Fruit fly (Drosophila melanogaster): ENCODE data around the gene Mkrn1.
A peak's percentile ranks its signal among the peaks of the same experiment; 100 is the strongest.

The Mkrn1 gene

dm6 chr3L:21523059-21523836 lies 10.3 kb downstream of the Mkrn1 start, which contains the start of gene CG7611 (continued):
- TF ChIP-seq cad (GFP tag; optimal IDR thresholded peaks at IDR 0.05), result no peak
- TF ChIP-seq mam (GFP tag; optimal IDR thresholded peaks at IDR 0.05), result no peak
- TF ChIP-seq MTF-1 (GFP tag; optimal IDR thresholded peaks at IDR 0.05; ENCODE audit: borderline replicate concordance), result no peak
- TF ChIP-seq ATbp (GFP tag; optimal IDR thresholded peaks at IDR 0.05), result no peak
- TF ChIP-seq tx (GFP tag; optimal IDR thresholded peaks at IDR 0.05), result no peak
- peak; percentile 97 for TF ChIP-seq MESR4 (GFP tag; optimal IDR thresholded peaks at IDR 0.05)
- no peak for TF ChIP-seq kay (GFP tag; optimal IDR thresholded peaks at IDR 0.05)
- TF ChIP-seq CG33557 (GFP tag; optimal IDR thresholded peaks at IDR 0.05), result no peak
- TF ChIP-seq CG5180 (GFP tag; optimal IDR thresholded peaks at IDR 0.05), result no peak
- no peak for TF ChIP-seq peb (GFP tag; IDR thresholded peaks at IDR 0.05)
- TF ChIP-seq CG4404 (GFP tag; IDR thresholded peaks at IDR 0.05), result no peak
- no peak for TF ChIP-seq CG1602 (GFP tag; optimal IDR thresholded peaks at IDR 0.05)
- no peak for TF ChIP-seq amos (GFP tag; IDR thresholded peaks at IDR 0.05; ENCODE audit: partially characterized antibody)
- TF ChIP-seq gsb-n (tag; optimal IDR thresholded peaks at IDR 0.05), result no peak
- TF ChIP-seq ara (GFP tag; IDR thresholded peaks at IDR 0.05), result no peak
- no peak for TF ChIP-seq pb (GFP tag; optimal IDR thresholded peaks at IDR 0.05)
- TF ChIP-seq tin (GFP tag; optimal IDR thresholded peaks at IDR 0.05), result no peak
- TF ChIP-seq fd3F (GFP tag; optimal IDR thresholded peaks at IDR 0.05), result no peak
- no peak for TF ChIP-seq Lpt (GFP tag; optimal IDR thresholded peaks at IDR 0.05)
- no peak for TF ChIP-seq CG11085 (GFP tag; IDR thresholded peaks at IDR 0.05)
- TF ChIP-seq CG34376 (GFP tag; optimal IDR thresholded peaks at IDR 0.05), result no peak
- TF ChIP-seq pan (optimal IDR thresholded peaks at IDR 0.05), result no peak
- no peak for TF ChIP-seq pan (GFP tag; optimal IDR thresholded peaks at IDR 0.05 in 1 of 2, IDR thresholded peaks at IDR 0.05 in 1 of 2)
- no peak for TF ChIP-seq Dbx (GFP tag; IDR thresholded peaks at IDR 0.05)
- TF ChIP-seq Sox100B (GFP tag; optimal IDR thresholded peaks at IDR 0.05), result no peak
- no peak for TF ChIP-seq CG7357 (GFP tag; IDR thresholded peaks at IDR 0.05)
- peak; percentile 9 for TF ChIP-seq CG17186 (GFP tag; optimal IDR thresholded peaks at IDR 0.05)
- TF ChIP-seq CG4360 (GFP tag; IDR thresholded peaks at IDR 0.05), result no peak
- TF ChIP-seq emc (GFP tag; optimal IDR thresholded peaks at IDR 0.05), result no peak
- TF ChIP-seq CG16779 (GFP tag; IDR thresholded peaks at IDR 0.05), result no peak
- TF ChIP-seq trem (tag; optimal IDR thresholded peaks at IDR 0.05), result peak; percentile 52
- peak; percentile 29 for TF ChIP-seq CG1603 (tag; optimal IDR thresholded peaks at IDR 0.05)
- TF ChIP-seq luna (GFP tag; optimal IDR thresholded peaks at IDR 0.05), result no peak
- no peak for TF ChIP-seq CG9727 (GFP tag; optimal IDR thresholded peaks at IDR 0.05)
- no peak for TF ChIP-seq Gug (GFP tag; IDR thresholded peaks at IDR 0.05)
- no peak for TF ChIP-seq chif (GFP tag; optimal IDR thresholded peaks at IDR 0.05)
- no peak for TF ChIP-seq tll (GFP tag; optimal IDR thresholded peaks at IDR 0.05)
- no peak for TF ChIP-seq CG6689 (GFP tag; IDR thresholded peaks at IDR 0.05)
- TF ChIP-seq CG4282 (GFP tag; optimal IDR thresholded peaks at IDR 0.05), result no peak
- TF ChIP-seq CG30020 (tag; optimal IDR thresholded peaks at IDR 0.05), result peak; percentile 87
- peak; percentile 40 for TF ChIP-seq Myb (GFP tag; optimal IDR thresholded peaks at IDR 0.05)
- no peak for TF ChIP-seq sima (GFP tag; optimal IDR thresholded peaks at IDR 0.05)
- TF ChIP-seq stwl (tag; optimal IDR thresholded peaks at IDR 0.05), result peak; percentile 57
- TF ChIP-seq CG9817 (tag; optimal IDR thresholded peaks at IDR 0.05), result no peak
- TF ChIP-seq CG31441 (GFP tag; IDR thresholded peaks at IDR 0.05), result no peak
- TF ChIP-seq eve (GFP tag; optimal IDR thresholded peaks at IDR 0.05), result no peak
- no peak for TF ChIP-seq CG8089 (GFP tag; optimal IDR thresholded peaks at IDR 0.05)
- no peak for TF ChIP-seq GATAe (GFP tag; conservative IDR thresholded peaks at IDR 0.05)
- no peak for TF ChIP-seq nmo (GFP tag; optimal IDR thresholded peaks at IDR 0.05)
- TF ChIP-seq CG10147 (GFP tag; optimal IDR thresholded peaks at IDR 0.05), result no peak
- TF ChIP-seq trh (GFP tag; optimal IDR thresholded peaks at IDR 0.05), result no peak

Measured in whole organism, embryonic.